Fruit fly (Drosophila melanogaster) whole organism, embryonic: ENCODE measurements around the gene aph-1.
A peak's percentile ranks its signal among the peaks of the same experiment; 100 is the strongest.

Source experiments
- ATbp ChIP-seq: fragments of 200-800 bp; sonication (Bioruptor generic); optimal IDR thresholded peaks from 2 replicates; lab custom pipeline; 2017; ENCODE audit warnings: missing biosample characterization, mild to moderate bottlenecking, missing genetic modification characterization, missing genetic modification reagents
- Awh ChIP-seq: fragments of 200-800 bp; sonication (Bioruptor generic); IDR thresholded peaks from 2 replicates; pipeline ENCODE4, ENCODE4 v1.3.6; 2022; ENCODE audit warnings: missing biosample characterization, missing genetic modification characterization
- CG1024 ChIP-seq: fragments of 200-800 bp; sonication (Bioruptor generic); IDR thresholded peaks from 2 replicates; pipeline ENCODE4 v1.3.6; 2022; ENCODE audit warnings: missing biosample characterization, missing genetic modification characterization
- CG11456 ChIP-seq: fragments of 200-800 bp; sonication (Bioruptor generic); IDR thresholded peaks from 3 replicates; pipeline ENCODE4 v1.3.6; 2022; ENCODE audit warnings: missing biosample characterization, missing genetic modification characterization
- CG12104 ChIP-seq: fragments of 200-800 bp; sonication (Bioruptor generic); optimal IDR thresholded peaks from 3 replicates; lab custom pipeline; 2016; ENCODE audit warnings: missing biosample characterization, missing genetic modification characterization
- CG12219 ChIP-seq: fragments of 200-800 bp; sonication (Bioruptor generic); optimal IDR thresholded peaks from 3 replicates; lab custom pipeline; 2018; ENCODE audit warnings: missing biosample characterization, mild to moderate bottlenecking, missing genetic modification characterization
- CG12299 ChIP-seq: fragments of 200-800 bp; sonication (Bioruptor generic); optimal IDR thresholded peaks from 2 replicates; lab custom pipeline; 2018; ENCODE audit warnings: missing biosample characterization, mild to moderate bottlenecking, missing genetic modification characterization
- CG15696 ChIP-seq: fragments of 200-800 bp; sonication (Bioruptor generic); optimal IDR thresholded peaks from 2 replicates; lab custom pipeline; 2019; ENCODE audit warnings: missing biosample characterization, mild to moderate bottlenecking, missing genetic modification characterization, moderate library complexity
- CG1647 ChIP-seq: fragments of 200-800 bp; sonication (Bioruptor generic); optimal IDR thresholded peaks from 3 replicates; lab custom pipeline; 2016; ENCODE audit warnings: missing biosample characterization, missing genetic modification characterization
- CG17568 ChIP-seq: fragments of 200-800 bp; sonication (Bioruptor generic); optimal IDR thresholded peaks from 2 replicates; lab custom pipeline; 2018; ENCODE audit warnings: missing biosample characterization, mild to moderate bottlenecking, missing genetic modification characterization, moderate library complexity
- CG17612 ChIP-seq: fragments of 200-800 bp; sonication (Bioruptor generic); IDR thresholded peaks from 2 replicates; pipeline ENCODE4 v1.3.6; 2022; ENCODE audit warnings: missing biosample characterization, missing genetic modification characterization
- CG17912 ChIP-seq: fragments of 200-800 bp; sonication (Bioruptor generic); optimal IDR thresholded peaks from 2 replicates; lab custom pipeline; 2018; ENCODE audit warnings: missing biosample characterization, mild to moderate bottlenecking, missing genetic modification characterization
- CG18764 ChIP-seq: fragments of 200-800 bp; sonication (Bioruptor generic); optimal IDR thresholded peaks from 3 replicates; lab custom pipeline; 2016; ENCODE audit warnings: missing biosample characterization, missing genetic modification characterization
- CG2199 ChIP-seq: fragments of 200-800 bp; sonication (Bioruptor generic); IDR thresholded peaks from 3 replicates; pipeline ENCODE4 v1.3.6; 2022; ENCODE audit warnings: missing biosample characterization, missing genetic modification characterization
- CG42726 ChIP-seq: fragments of 200-800 bp; sonication (Bioruptor generic); IDR thresholded peaks from 2 replicates; pipeline ENCODE4 v1.3.6; 2022; ENCODE audit warnings: missing biosample characterization, missing genetic modification characterization; ENCODE audit not compliant: partially characterized antibody
- CG4854 ChIP-seq: fragments of 200-800 bp; sonication (Bioruptor generic); optimal IDR thresholded peaks from 2 replicates; lab custom pipeline; 2016; ENCODE audit warnings: missing biosample characterization, missing genetic modification characterization, inconsistent platforms
- CG6765 ChIP-seq: fragments of 200-800 bp; sonication (Bioruptor generic); optimal IDR thresholded peaks from 3 replicates; lab custom pipeline; 2017; ENCODE audit warnings: missing biosample characterization, mild to moderate bottlenecking, missing genetic modification characterization
- CG7987 ChIP-seq: fragments of 200-800 bp; sonication (Bioruptor generic); optimal IDR thresholded peaks from 2 replicates; lab custom pipeline; 2018; ENCODE audit warnings: missing biosample characterization, mild to moderate bottlenecking, missing genetic modification characterization, moderate library complexity
- CG8089 ChIP-seq: fragments of 200-800 bp; sonication (Bioruptor generic); optimal IDR thresholded peaks from 3 replicates; lab custom pipeline; 2016; ENCODE audit warnings: missing biosample characterization, missing genetic modification characterization
- Chrac-16 ChIP-seq: fragments of 200-800 bp; sonication (Bioruptor generic); optimal IDR thresholded peaks from 3 replicates; lab custom pipeline; 2016; ENCODE audit warnings: missing biosample characterization, missing genetic modification characterization
- CrebB ChIP-seq: fragments of 200-800 bp; sonication (Bioruptor generic); optimal IDR thresholded peaks from 3 replicates; lab custom pipeline; 2018; ENCODE audit warnings: missing biosample characterization, mild to moderate bottlenecking, missing genetic modification characterization
- Dbx ChIP-seq: fragments of 200-800 bp; sonication (Bioruptor generic); IDR thresholded peaks from 3 replicates; pipeline ENCODE4 v1.3.6; 2022; ENCODE audit warnings: missing biosample characterization, missing genetic modification characterization
- Dip3 ChIP-seq: fragments of 200-800 bp; sonication (Bioruptor generic); optimal IDR thresholded peaks from 3 replicates; lab custom pipeline; 2016; ENCODE audit warnings: missing biosample characterization, missing genetic modification characterization
- Doc3 ChIP-seq: fragments of 200-800 bp; sonication (Bioruptor generic); IDR thresholded peaks from 3 replicates; pipeline ENCODE4 v1.3.6; 2022; ENCODE audit warnings: missing biosample characterization, missing genetic modification characterization; ENCODE audit not compliant: partially characterized antibody
- Ets65A ChIP-seq: fragments of 200-800 bp; sonication (Bioruptor generic); peaks from one replicate; lab custom pipeline; 2016; ENCODE audit warnings: missing biosample characterization, missing genetic modification characterization
- Fer3 ChIP-seq: fragments of 200-800 bp; sonication (Bioruptor generic); optimal IDR thresholded peaks from 2 replicates; lab custom pipeline; 2018; ENCODE audit warnings: missing biosample characterization, mild to moderate bottlenecking, missing genetic modification characterization, moderate library complexity
- H2.0 ChIP-seq: fragments of 200-800 bp; sonication (Bioruptor generic); IDR thresholded peaks from 2 replicates; pipeline ENCODE4 v1.3.6; 2022; ENCODE audit warnings: missing biosample characterization, missing genetic modification characterization
- Hr51 ChIP-seq, 2 experiments: fragments of 200-800 bp; sonication (Bioruptor generic); optimal IDR thresholded peaks; 2 replicates in 1 of 2; 3 replicates in 1 of 2; lab custom pipeline; 2016 to 2018; ENCODE audit warnings: missing biosample characterization in 2 of 2, missing genetic modification characterization in 2 of 2, mild to moderate bottlenecking in 1 of 2, moderate library complexity in 1 of 2
- Hr78 ChIP-seq, 2 experiments: fragments of 200-800 bp in 1 of 2; fragments of >200 bp in 1 of 2; sonication (Bioruptor generic) in 1 of 2; optimal IDR thresholded peaks; 2 replicates each; lab custom pipeline; 2017 to 2019; ENCODE audit warnings: missing biosample characterization in 2 of 2, missing genetic modification characterization in 2 of 2, mild to moderate bottlenecking in 1 of 2, moderate library complexity in 1 of 2
- MESR4 ChIP-seq: fragments of 200-800 bp; sonication (Bioruptor generic); optimal IDR thresholded peaks from 2 replicates; lab custom pipeline; 2018; ENCODE audit warnings: missing biosample characterization, mild to moderate bottlenecking, missing genetic modification characterization, moderate library complexity
- Myb ChIP-seq: fragments of 200-800 bp; sonication (Bioruptor generic); optimal IDR thresholded peaks from 2 replicates; lab custom pipeline; 2016; ENCODE audit warnings: missing biosample characterization, missing genetic modification characterization
- NC2β ChIP-seq: fragments of 200-800 bp; sonication (Bioruptor generic); optimal IDR thresholded peaks from 2 replicates; lab custom pipeline; 2016; ENCODE audit warnings: missing biosample characterization, missing genetic modification characterization
- Xbp1 ChIP-seq: fragments of 200-800 bp; sonication (Bioruptor generic); optimal IDR thresholded peaks from 3 replicates; lab custom pipeline; 2016; ENCODE audit warnings: missing biosample characterization, mild to moderate bottlenecking, missing genetic modification characterization
- amos ChIP-seq: fragments of 200-800 bp; sonication (Bioruptor generic); IDR thresholded peaks from 2 replicates; pipeline ENCODE4 v1.3.6; 2022; ENCODE audit warnings: missing biosample characterization, missing genetic modification characterization; ENCODE audit not compliant: partially characterized antibody
- ara ChIP-seq: fragments of 200-800 bp; sonication (Bioruptor generic); IDR thresholded peaks from 2 replicates; pipeline ENCODE4 v1.3.6; 2022; ENCODE audit warnings: missing biosample characterization, missing genetic modification characterization
- az2 ChIP-seq: fragments of 200-800 bp; sonication (Bioruptor generic); optimal IDR thresholded peaks from 3 replicates; lab custom pipeline; 2016; ENCODE audit warnings: missing biosample characterization, missing genetic modification characterization
- corto ChIP-seq: fragments of 200-800 bp; sonication (Bioruptor generic); optimal IDR thresholded peaks from 2 replicates; lab custom pipeline; 2016; ENCODE audit warnings: missing biosample characterization, mild to moderate bottlenecking, missing genetic modification characterization, moderate library complexity
- croc ChIP-seq: fragments of 200-800 bp; sonication (Bioruptor generic); conservative IDR thresholded peaks from 3 replicates; pipeline ENCODE4 v1.3.6; 2022; ENCODE audit warnings: missing biosample characterization, missing genetic modification characterization
- gcm ChIP-seq: fragments of 200-800 bp; sonication (Bioruptor generic); optimal IDR thresholded peaks from 2 replicates; lab custom pipeline; 2019; ENCODE audit warnings: missing biosample characterization, mild to moderate bottlenecking, missing genetic modification characterization, moderate library complexity
- gcm2 ChIP-seq: fragments of 200-800 bp; sonication (Bioruptor generic); optimal IDR thresholded peaks from 2 replicates; lab custom pipeline; 2016; ENCODE audit warnings: missing biosample characterization, missing genetic modification characterization
- gro ChIP-seq: fragments of 200-800 bp; sonication (Bioruptor generic); optimal IDR thresholded peaks from 2 replicates; lab custom pipeline; 2016; ENCODE audit warnings: missing biosample characterization, missing genetic modification characterization
- h ChIP-seq: fragments of >200 bp; optimal IDR thresholded peaks from 2 replicates; lab custom pipeline; 2017
- knrl ChIP-seq: fragments of 200-800 bp; sonication (Bioruptor generic); IDR thresholded peaks from 3 replicates; pipeline ENCODE4 v1.3.6; 2022; ENCODE audit warnings: missing biosample characterization, missing genetic modification characterization; ENCODE audit not compliant: partially characterized antibody
- pho ChIP-seq: fragments of 200-800 bp; sonication (Bioruptor generic); optimal IDR thresholded peaks from 2 replicates; lab custom pipeline; 2016; ENCODE audit warnings: missing biosample characterization, missing genetic modification characterization
- scrt ChIP-seq: fragments of 200-800 bp; sonication (Bioruptor generic); optimal IDR thresholded peaks from 2 replicates; lab custom pipeline; 2018; ENCODE audit warnings: missing biosample characterization, mild to moderate bottlenecking, missing genetic modification characterization, moderate library complexity
- sqz ChIP-seq: fragments of 200-800 bp; sonication (Bioruptor generic); optimal IDR thresholded peaks from 3 replicates; lab custom pipeline; 2018; ENCODE audit warnings: missing biosample characterization, mild to moderate bottlenecking, missing genetic modification characterization
- tna ChIP-seq: fragments of 200-800 bp; sonication (Bioruptor generic); IDR thresholded peaks from 2 replicates; pipeline ENCODE4 v1.3.6; 2022; ENCODE audit warnings: missing biosample characterization, missing genetic modification characterization; ENCODE audit not compliant: partially characterized antibody
- trem ChIP-seq: fragments of 200-800 bp; optimal IDR thresholded peaks from 3 replicates; lab custom pipeline; 2019; ENCODE audit warnings: missing biosample characterization, mild to moderate bottlenecking, missing genetic modification characterization, moderate library complexity
- wdn ChIP-seq: fragments of 200-800 bp; sonication (Bioruptor generic); IDR thresholded peaks from 2 replicates; pipeline ENCODE4 v1.3.6; 2022; ENCODE audit warnings: missing biosample characterization, missing genetic modification characterization
- zen2 ChIP-seq: fragments of 200-800 bp; sonication (Bioruptor generic); IDR thresholded peaks from 3 replicates; pipeline ENCODE4 v1.3.6; 2022; ENCODE audit warnings: missing biosample characterization, missing genetic modification characterization; ENCODE audit not compliant: partially characterized antibody

Gene aph-1

DNA sequence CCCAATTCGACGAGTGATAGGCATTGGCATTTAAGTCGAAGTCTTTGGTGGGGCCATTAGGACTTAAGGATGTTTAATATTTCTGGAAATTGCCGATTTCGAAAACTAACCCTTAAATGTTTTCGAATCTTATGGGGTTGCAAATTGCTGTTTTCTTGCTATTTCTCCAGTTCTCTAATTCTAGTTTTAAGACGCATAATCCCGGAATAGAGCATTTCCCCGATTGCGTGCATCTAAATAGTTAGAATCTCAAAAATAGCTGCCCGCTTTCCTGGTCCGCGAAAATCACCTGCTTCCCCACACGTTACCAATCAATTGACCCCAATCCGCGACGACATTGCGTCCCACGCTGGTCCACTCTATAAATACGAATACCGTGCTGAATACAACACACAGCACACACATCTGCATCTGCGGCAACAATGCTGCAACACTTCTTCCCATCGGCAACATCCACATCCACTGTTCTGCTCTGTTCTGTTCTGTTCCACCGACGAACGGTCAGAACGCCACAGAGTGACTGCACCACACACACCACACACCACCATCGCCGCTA lies 14.1 kb upstream of the aph-1 start, which contains the start of gene Bacc (continued):
- TF ChIP-seq zen2 (GFP tag; lab: Robert Waterston, UW) (no peak), croc (peak; percentile 38; the same call in 2 of the 3 replicates), scrt (GFP tag; lab: Kevin White, UChicago) (peak; percentile 84), knrl (GFP tag; lab: Robert Waterston, UW) (no peak), sqz (peak; percentile 81), az2 (peak; percentile 84), NC2β (GFP tag; lab: Kevin White, UChicago) (peak; percentile 81), CG17568 (GFP tag; lab: Kevin White, UChicago) (peak; percentile 83), CG2199 (GFP tag; lab: Robert Waterston, UW) (no peak), Xbp1 (GFP tag; lab: Kevin White, UChicago) (peak; percentile 73), ATbp (peak; percentile 83), Doc3 (GFP tag; lab: Robert Waterston, UW) (no peak), tna (no peak), Ets65A (peak; percentile 96), gcm2 (GFP tag; lab: Kevin White, UChicago) (peak; percentile 77), ara (GFP tag; lab: Robert Waterston, UW) (no peak), CG17912 (GFP tag; lab: Kevin White, UChicago) (no peak), Myb (GFP tag; lab: Kevin White, UChicago) (peak; percentile 83), CG6765 (GFP tag; lab: Kevin White, UChicago) (peak; percentile 73), Awh (GFP tag; lab: Robert Waterston, UW) (no peak), Hr51 (GFP tag; optimal IDR thresholded peaks at IDR 0.05; lab: Kevin White, UChicago) (peak; percentile 70 to 92), trem (tag; lab: Kevin White, UChicago) (peak; percentile 16), pho (GFP tag; lab: Kevin White, UChicago) (peak; percentile 88), CrebB (tag; lab: Kevin White, UChicago) (peak; percentile 71), CG8089 (GFP tag; lab: Kevin White, UChicago) (peak; percentile 89), CG18764 (GFP tag; lab: Kevin White, UChicago) (peak; percentile 78), H2.0 (GFP tag; lab: Robert Waterston, UW) (no peak), gro (GFP tag; lab: Kevin White, UChicago) (peak; percentile 89), Fer3 (peak; percentile 83), CG42726 (GFP tag; lab: Robert Waterston, UW) (no peak), CG12104 (GFP tag; lab: Kevin White, UChicago) (peak; percentile 89), CG12299 (peak; percentile 86), CG15696 (tag; lab: Kevin White, UChicago) (peak; percentile 43), amos (GFP tag; lab: Robert Waterston, UW) (no peak), CG17612 (GFP tag; lab: Robert Waterston, UW) (no peak), h (lab: Kevin White, UChicago) (no peak), Hr78 (GFP tag; optimal IDR thresholded peaks at IDR 0.05; lab: Kevin White, UChicago) (peak in 1 of 2 experiments; percentile 41), CG12219 (GFP tag; lab: Kevin White, UChicago) (peak; percentile 84), corto (GFP tag; lab: Kevin White, UChicago) (peak; percentile 83), Dip3 (GFP tag; lab: Kevin White, UChicago) (peak; percentile 87), CG4854 (GFP tag; lab: Kevin White, UChicago) (peak; percentile 77), Dbx (no peak), gcm (GFP tag; lab: Kevin White, UChicago) (peak; percentile 65), CG11456 (GFP tag; lab: Robert Waterston, UW) (no peak), wdn (GFP tag; lab: Robert Waterston, UW) (no peak), CG1647 (GFP tag; lab: Kevin White, UChicago) (peak; percentile 72), MESR4 (peak; percentile 5), CG7987 (GFP tag; lab: Kevin White, UChicago) (no peak), CG1024 (GFP tag; lab: Robert Waterston, UW) (no peak), Chrac-16 (GFP tag; lab: Kevin White, UChicago) (peak; percentile 75)
